Worm (Caenorhabditis elegans) whole organism, young adult: ENCODE measurements around the gene wdr-46.

Experiments
- B0019.2 ChIP-seq: fragments of 200-800 bp; sonication (Bioruptor generic); conservative IDR thresholded peaks from 2 replicates; pipeline ENCODE4 v1.3.6; 2022; ENCODE audit warnings: missing genetic modification reagents, missing genetic modification characterization, missing compliant biosample characterization
- B0035.1 ChIP-seq: sonication (generic microtip); optimal IDR thresholded peaks from 2 replicates; lab custom pipeline; 2016; ENCODE audit warnings: missing genetic modification characterization, mild to moderate bottlenecking, missing compliant biosample characterization, missing genotype, missing genetic modification reagents
- B0336.3 ChIP-seq: fragments of 200-800 bp; sonication (Bioruptor generic); IDR thresholded peaks from 2 replicates; pipeline ENCODE4 v1.3.6; 2022; ENCODE audit warnings: missing genetic modification characterization, missing compliant biosample characterization
- D2030.7 ChIP-seq: fragments of 200-800 bp; sonication (Bioruptor generic); IDR thresholded peaks from 2 replicates; pipeline ENCODE4 v1.3.6; 2022; ENCODE audit warnings: missing genetic modification reagents, missing genetic modification characterization, missing compliant biosample characterization
- F22D6.2 ChIP-seq: sonication (generic microtip); optimal IDR thresholded peaks from 2 replicates; lab custom pipeline; 2016; ENCODE audit warnings: mild to moderate bottlenecking, missing genetic modification characterization, missing compliant biosample characterization
- F37B4.10 ChIP-seq: fragments of 200-800 bp; sonication (Bioruptor generic); IDR thresholded peaks from 2 replicates; pipeline ENCODE4 v1.3.6; 2022; ENCODE audit warnings: missing genetic modification characterization, missing compliant biosample characterization
- T26A5.8 ChIP-seq: sonication (generic microtip); optimal IDR thresholded peaks from 2 replicates; lab custom pipeline; 2016; ENCODE audit warnings: missing genetic modification characterization, missing compliant biosample characterization
- Y53F4B.3 ChIP-seq: fragments of 200-800 bp; sonication (Bioruptor generic); IDR thresholded peaks from 2 replicates; pipeline ENCODE4 v1.3.6; 2022; ENCODE audit warnings: missing genetic modification reagents, missing genetic modification characterization, missing compliant biosample characterization
- aptf-3 ChIP-seq: fragments of 200-800 bp; sonication (Bioruptor generic); IDR thresholded peaks from 2 replicates; pipeline ENCODE4 v1.3.6; 2022; ENCODE audit warnings: missing genetic modification characterization, missing compliant biosample characterization
- ccch-3 ChIP-seq: fragments of 200-800 bp; sonication (Bioruptor generic); optimal IDR thresholded peaks from 2 replicates; lab custom pipeline; 2018; ENCODE audit warnings: mild to moderate bottlenecking, missing genetic modification characterization, missing compliant biosample characterization
- ceh-58 ChIP-seq: fragments of 200-800 bp; sonication (Bioruptor generic); IDR thresholded peaks from 2 replicates; pipeline ENCODE4 v1.3.6; 2022; ENCODE audit warnings: missing genetic modification characterization, missing compliant biosample characterization
- ceh-91 ChIP-seq: fragments of 200-800 bp; sonication (Bioruptor generic); IDR thresholded peaks from 2 replicates; pipeline ENCODE4 v1.3.6; 2022; ENCODE audit warnings: missing genetic modification reagents, missing genetic modification characterization, missing compliant biosample characterization
- chd-7 ChIP-seq: sonication (generic microtip); optimal IDR thresholded peaks from 2 replicates; lab custom pipeline; 2016; ENCODE audit warnings: mild to moderate bottlenecking, missing genetic modification characterization, moderate library complexity, missing compliant biosample characterization
- dox-1 ChIP-seq: fragments of 200-800 bp; sonication (Bioruptor generic); IDR thresholded peaks from 2 replicates; pipeline ENCODE4 v1.3.6; 2022; ENCODE audit warnings: missing genetic modification reagents, missing genetic modification characterization, missing compliant biosample characterization
- dpff-1 ChIP-seq: sonication (generic microtip); optimal IDR thresholded peaks from 2 replicates; lab custom pipeline; 2017; ENCODE audit warnings: mild to moderate bottlenecking, missing genetic modification characterization, missing compliant biosample characterization
- efl-1 ChIP-seq: fragments of 150-350 bp; optimal IDR thresholded peaks from 2 replicates; lab custom pipeline; 2014; ENCODE audit warnings: missing biosample characterization, missing genetic modification reagents, missing genetic modification characterization
- egl-44 ChIP-seq: fragments of 200-800 bp; sonication (Bioruptor generic); IDR thresholded peaks from 2 replicates; pipeline ENCODE4 v1.3.6; 2022; ENCODE audit warnings: missing genetic modification reagents, missing genetic modification characterization, missing compliant biosample characterization
- egrh-3 ChIP-seq: fragments of 200-800 bp; sonication (Bioruptor generic); IDR thresholded peaks from 2 replicates; pipeline ENCODE4 v1.3.6; 2022; ENCODE audit warnings: missing genetic modification reagents, missing genetic modification characterization, missing compliant biosample characterization
- hmg-1.2 ChIP-seq: fragments of 200-800 bp; sonication (Bioruptor generic); IDR thresholded peaks from 2 replicates; pipeline ENCODE4 v1.3.6; 2022; ENCODE audit warnings: missing genetic modification reagents, missing genetic modification characterization, missing compliant biosample characterization
- hsf-1 ChIP-seq: fragments of 200-800 bp; sonication (Bioruptor generic); IDR thresholded peaks from 2 replicates; pipeline ENCODE4 v1.3.6; 2022; ENCODE audit warnings: missing genetic modification reagents, missing genetic modification characterization, missing compliant biosample characterization
- let-526 ChIP-seq: fragments of 200-800 bp; sonication (Bioruptor generic); IDR thresholded peaks from 2 replicates; pipeline ENCODE4 v1.3.6; 2022; ENCODE audit warnings: missing genetic modification reagents, missing genetic modification characterization, missing compliant biosample characterization
- lin-35 ChIP-seq, 3 experiments: fragments of 150-350 bp in 2 of 3; sonication (generic microtip) in 1 of 3; optimal IDR thresholded peaks; 2 replicates each; lab custom pipeline; 2014 to 2018; ENCODE audit warnings: missing biosample characterization in 3 of 3, missing genetic modification characterization in 3 of 3, missing genetic modification reagents in 3 of 3
- lin-54 ChIP-seq: fragments of 200-800 bp; sonication (Bioruptor generic); optimal IDR thresholded peaks from 2 replicates; lab custom pipeline; 2018; ENCODE audit warnings: mild to moderate bottlenecking, missing genetic modification characterization, missing compliant biosample characterization
- lir-1 ChIP-seq: fragments of 200-800 bp; sonication (Bioruptor generic); conservative IDR thresholded peaks from 2 replicates; pipeline ENCODE4 v1.3.6; 2022; ENCODE audit warnings: missing genetic modification reagents, missing genetic modification characterization, missing compliant biosample characterization
- lsl-1 ChIP-seq: fragments of 200-800 bp; sonication (Bioruptor generic); optimal IDR thresholded peaks from 2 replicates; lab custom pipeline; 2018; ENCODE audit warnings: mild to moderate bottlenecking, missing genetic modification characterization, moderate library complexity, missing compliant biosample characterization
- lsy-27 ChIP-seq: sonication (generic microtip); optimal IDR thresholded peaks from 2 replicates; lab custom pipeline; 2017; ENCODE audit warnings: missing genetic modification characterization, mild to moderate bottlenecking, missing compliant biosample characterization, antibody characterized with exemption, missing genotype, borderline replicate concordance; ENCODE audit not compliant: insufficient read depth
- madf-3 ChIP-seq: fragments of 200-800 bp; sonication (Bioruptor generic); IDR thresholded peaks from 2 replicates; pipeline ENCODE4 v1.3.6; 2022; ENCODE audit warnings: missing genetic modification reagents, missing genetic modification characterization, missing compliant biosample characterization
- madf-6 ChIP-seq: fragments of 200-800 bp; sonication (Bioruptor generic); IDR thresholded peaks from 2 replicates; pipeline ENCODE4 v1.3.6; 2022; ENCODE audit warnings: missing genetic modification reagents, missing genetic modification characterization, missing compliant biosample characterization
- mcd-1 ChIP-seq: fragments of 200-800 bp; sonication (Bioruptor generic); IDR thresholded peaks from 2 replicates; pipeline ENCODE4 v1.3.6; 2022; ENCODE audit warnings: missing genetic modification reagents, missing genetic modification characterization, missing compliant biosample characterization
- nhr-80 ChIP-seq: sonication (generic microtip); optimal IDR thresholded peaks from 2 replicates; lab custom pipeline; 2016; ENCODE audit warnings: missing genetic modification characterization, missing compliant biosample characterization
- pha-4 ChIP-seq: fragments of 150-350 bp; sonication (generic microtip); optimal IDR thresholded peaks from 2 replicates; lab custom pipeline; 2014; ENCODE audit warnings: missing biosample characterization, missing genetic modification reagents, missing genetic modification characterization
- rec-8 ChIP-seq, 2 experiments: sonication (generic microtip); optimal IDR thresholded peaks; 2 replicates each; lab custom pipeline; 2016; ENCODE audit warnings: mild to moderate bottlenecking in 2 of 2, missing genetic modification characterization in 2 of 2, missing genetic modification reagents in 2 of 2, missing genotype in 2 of 2, missing biosample characterization in 1 of 2, missing compliant biosample characterization in 1 of 2, moderate library complexity in 1 of 2
- snpc-1.1 ChIP-seq: sonication (generic microtip); optimal IDR thresholded peaks from 2 replicates; lab custom pipeline; 2017; ENCODE audit warnings: missing genetic modification characterization, mild to moderate bottlenecking, missing compliant biosample characterization, antibody characterized with exemption, moderate library complexity, missing genotype, missing genetic modification reagents; ENCODE audit not compliant: insufficient read depth
- snpc-3.4 ChIP-seq: sonication (generic microtip); optimal IDR thresholded peaks from 2 replicates; lab custom pipeline; 2017; ENCODE audit warnings: missing genetic modification characterization, mild to moderate bottlenecking, missing compliant biosample characterization, antibody characterized with exemption, moderate library complexity, missing genotype, missing genetic modification reagents
- snpc-4 ChIP-seq, 5 experiments: fragments of 150-350 bp in 1 of 5; sonication (generic microtip) in 4 of 5; optimal IDR thresholded peaks; 2 replicates each; lab custom pipeline; 2014 to 2018; ENCODE audit warnings: missing genetic modification characterization in 5 of 5, missing biosample characterization in 3 of 5, antibody characterized with exemption in 2 of 5, mild to moderate bottlenecking in 2 of 5, missing compliant biosample characterization in 2 of 5, missing genotype in 2 of 5, moderate library complexity in 2 of 5, missing genetic modification reagents in 1 of 5
- unc-62 ChIP-seq: fragments of 150-350 bp; optimal IDR thresholded peaks from 2 replicates; lab custom pipeline; 2014; ENCODE audit warnings: missing biosample characterization, missing genetic modification reagents, missing genetic modification characterization
- zfh-2 ChIP-seq: fragments of 200-800 bp; sonication (Bioruptor generic); conservative IDR thresholded peaks from 2 replicates; pipeline ENCODE4 v1.3.6; 2022; ENCODE audit warnings: missing genetic modification reagents, missing genetic modification characterization, missing compliant biosample characterization
- ztf-26 ChIP-seq: sonication (generic microtip); optimal IDR thresholded peaks from 2 replicates; lab custom pipeline; 2017; ENCODE audit warnings: missing genetic modification characterization, missing compliant biosample characterization
- ztf-6 ChIP-seq: fragments of 200-800 bp; sonication (Bioruptor generic); IDR thresholded peaks from 2 replicates; pipeline ENCODE4 v1.3.6; 2022; ENCODE audit warnings: missing genetic modification reagents, missing genetic modification characterization, missing compliant biosample characterization

The wdr-46 gene

DNA sequence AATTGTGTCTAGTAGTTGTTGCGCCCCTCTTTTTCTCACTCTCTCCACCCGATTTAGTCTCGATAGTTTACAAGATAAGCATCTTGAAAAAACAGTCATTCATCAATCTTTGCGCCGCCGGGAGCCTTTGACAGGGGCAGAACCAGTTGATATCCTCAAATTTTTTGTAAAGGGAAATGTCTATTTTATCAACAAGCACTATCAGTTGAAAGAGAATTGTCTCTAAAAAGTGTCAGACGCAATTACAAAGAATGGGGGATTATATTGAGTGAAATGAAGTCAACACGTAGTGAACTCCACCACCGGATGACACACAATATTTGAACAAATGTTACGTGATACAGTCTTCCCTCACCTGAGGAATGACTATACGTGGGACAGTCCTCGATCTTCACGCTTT lies 37.9 kb upstream of the wdr-46 start:
- no peak for TF ChIP-seq snpc-4 (GFP tag; optimal IDR thresholded peaks at IDR 0.05; lab: Kevin White, UChicago)
- TF ChIP-seq snpc-4 (tag; optimal IDR thresholded peaks at IDR 0.05; lab: Kevin White, UChicago): no peak
- peak; percentile 73 for TF ChIP-seq nhr-80 (tag; lab: Kevin White, UChicago)
- TF ChIP-seq hmg-1.2: 0 out of 2 replicates have a peak, but pooled peaks have one; percentile 4
- no peak for TF ChIP-seq D2030.7 (GFP tag; lab: Robert Waterston, UW)
- TF ChIP-seq snpc-1.1: no peak
- TF ChIP-seq dox-1 (GFP tag; lab: Robert Waterston, UW): peak; percentile 29; the same call in 1 of the 2 replicates
- TF ChIP-seq madf-6 (GFP tag; lab: Robert Waterston, UW): 0 out of 2 replicates have a peak, but pooled peaks have one; percentile 1
- no peak for TF ChIP-seq unc-62
- TF ChIP-seq egrh-3 (GFP tag; lab: Robert Waterston, UW): no peak
- TF ChIP-seq hsf-1: no peak

DNA sequence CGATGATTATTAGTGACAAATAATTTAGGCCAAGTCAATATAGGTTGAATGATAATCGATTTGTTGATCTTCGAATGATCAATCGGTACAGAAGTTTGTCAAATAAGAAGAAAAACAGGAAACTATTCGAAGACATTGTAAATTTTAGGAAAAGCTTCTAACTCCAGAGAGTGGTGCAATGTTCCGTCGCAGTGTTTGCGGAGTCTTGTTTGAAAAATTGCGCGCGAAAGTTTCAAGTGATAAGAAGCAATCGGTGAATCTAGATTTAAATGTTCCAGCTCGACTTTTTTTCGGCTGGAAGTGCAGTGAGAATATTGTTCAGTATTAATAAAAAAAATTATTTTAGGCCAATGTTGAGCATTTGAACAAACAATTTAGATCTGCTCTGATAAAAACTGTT lies 37.3 kb upstream of the wdr-46 start:
- TF ChIP-seq dox-1 (GFP tag; lab: Robert Waterston, UW) (no peak), ceh-58 (GFP tag; lab: Robert Waterston, UW) (no peak), egl-44 (GFP tag; lab: Robert Waterston, UW) (no peak), snpc-3.4 (tag; lab: Kevin White, UChicago) (no peak), lin-35 (GFP tag; optimal IDR thresholded peaks at IDR 0.05; lab: Kevin White, UChicago) (peak in 1 of 3 experiments; percentile 25), mcd-1 (GFP tag; lab: Robert Waterston, UW) (no peak), dpff-1 (tag; lab: Kevin White, UChicago) (no peak), aptf-3 (GFP tag; lab: Robert Waterston, UW) (no peak), lin-54 (GFP tag; lab: Kevin White, UChicago) (peak; percentile 26), B0019.2 (GFP tag; lab: Robert Waterston, UW) (0 out of 2 replicates have a peak, but pooled peaks have one; percentile 18), let-526 (GFP tag; lab: Robert Waterston, UW) (no peak), ztf-26 (tag; lab: Kevin White, UChicago) (no peak), Y53F4B.3 (no peak), F22D6.2 (tag; lab: Kevin White, UChicago) (no peak), ceh-91 (no peak), T26A5.8 (tag; lab: Kevin White, UChicago) (no peak), ztf-6 (GFP tag; lab: Robert Waterston, UW) (no peak), rec-8 (tag; optimal IDR thresholded peaks at IDR 0.05; lab: Kevin White, UChicago) (no peak), efl-1 (GFP tag; lab: Kevin White, UChicago) (peak; percentile 37), zfh-2 (GFP tag; lab: Robert Waterston, UW) (no peak), chd-7 (no peak), lsl-1 (GFP tag; lab: Kevin White, UChicago) (no peak), B0336.3 (GFP tag; lab: Robert Waterston, UW) (no peak), lir-1 (no peak), F37B4.10 (GFP tag; lab: Robert Waterston, UW) (no peak), ccch-3 (GFP tag; lab: Kevin White, UChicago) (no peak), madf-3 (GFP tag; lab: Robert Waterston, UW) (no peak), B0035.1 (tag; lab: Kevin White, UChicago) (no peak), lsy-27 (tag; lab: Kevin White, UChicago) (no peak), pha-4 (tag; lab: Kevin White, UChicago) (no peak)
